Worm (Caenorhabditis elegans): Measurements from ENCODE around the gene C34H4.2.

DNA sequence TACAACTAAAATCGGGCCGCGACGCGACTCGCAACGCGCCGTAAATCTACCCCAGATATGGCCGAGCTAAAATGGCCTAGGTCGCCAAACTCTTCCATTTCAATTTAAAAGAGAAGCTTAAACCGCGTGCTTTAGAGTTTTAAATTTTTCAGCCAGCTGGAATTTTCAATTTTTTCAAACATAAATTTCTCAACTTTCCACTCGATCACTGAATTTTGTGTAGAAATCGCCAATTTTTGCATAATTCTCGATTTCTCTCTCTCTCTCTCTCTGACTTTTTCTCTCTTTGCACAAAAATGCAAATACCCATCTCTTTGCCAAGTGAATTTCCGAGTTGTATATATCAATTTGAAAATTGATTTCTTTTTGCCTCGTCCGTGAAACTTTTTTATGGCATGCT lies 30.1 kb upstream of the C34H4.2 start, which contains the start of gene K03H6.1:
- TF ChIP-seq W03F9.2 (tag; optimal IDR thresholded peaks at IDR 0.05) (no peak), dao-5 (tag; optimal IDR thresholded peaks at IDR 0.05) (no peak), him-1 (tag; optimal IDR thresholded peaks at IDR 0.05) (no peak)
